Worm (Caenorhabditis elegans) whole organism, L3 larva: Measurements from ENCODE around the gene C08A9.10.

Source experiments
- daf-12 ChIP-seq: fragments of 150-350 bp; optimal IDR thresholded peaks from 2 replicates; lab custom pipeline; 2014; ENCODE audit warnings: missing biosample characterization, missing genetic modification reagents, missing genetic modification characterization
- elt-3 ChIP-seq, 3 experiments: fragments of 150-350 bp in 1 of 3; sonication (generic microtip) in 2 of 3; optimal IDR thresholded peaks; 2 replicates in 2 of 3; 4 replicates in 1 of 3; lab custom pipeline; 2014 to 2017; ENCODE audit warnings: missing biosample characterization in 3 of 3, missing genetic modification characterization in 3 of 3
- lin-15B ChIP-seq: fragments of 150-350 bp; optimal IDR thresholded peaks from 2 replicates; lab custom pipeline; 2014; ENCODE audit warnings: missing biosample characterization, missing genetic modification characterization
- nhr-11 ChIP-seq: fragments of 150-350 bp; optimal IDR thresholded peaks from 2 replicates; lab custom pipeline; 2014; ENCODE audit warnings: missing biosample characterization, missing genetic modification characterization
- nhr-12 ChIP-seq: fragments of 150-350 bp; optimal IDR thresholded peaks from 2 replicates; lab custom pipeline; 2014; ENCODE audit warnings: missing biosample characterization, missing genetic modification characterization
- nhr-23 ChIP-seq: fragments of 150-350 bp; optimal IDR thresholded peaks from 2 replicates; lab custom pipeline; 2014; ENCODE audit warnings: missing biosample characterization, missing genetic modification reagents, missing genetic modification characterization
- nhr-237 ChIP-seq: fragments of 150-350 bp; optimal IDR thresholded peaks from 2 replicates; lab custom pipeline; 2014; ENCODE audit warnings: missing biosample characterization, missing genetic modification characterization
- nhr-25 ChIP-seq: sonication (generic microtip); optimal IDR thresholded peaks from 2 replicates; lab custom pipeline; 2017; ENCODE audit warnings: missing biosample characterization, missing genetic modification characterization
- nhr-67 ChIP-seq: fragments of 150-350 bp; optimal IDR thresholded peaks from 2 replicates; lab custom pipeline; 2014; ENCODE audit warnings: missing biosample characterization, missing genetic modification characterization
- tbx-2 ChIP-seq: sonication (generic microtip); optimal IDR thresholded peaks from 2 replicates; lab custom pipeline; 2016; ENCODE audit warnings: mild to moderate bottlenecking, missing genetic modification characterization, missing compliant biosample characterization

DNA sequence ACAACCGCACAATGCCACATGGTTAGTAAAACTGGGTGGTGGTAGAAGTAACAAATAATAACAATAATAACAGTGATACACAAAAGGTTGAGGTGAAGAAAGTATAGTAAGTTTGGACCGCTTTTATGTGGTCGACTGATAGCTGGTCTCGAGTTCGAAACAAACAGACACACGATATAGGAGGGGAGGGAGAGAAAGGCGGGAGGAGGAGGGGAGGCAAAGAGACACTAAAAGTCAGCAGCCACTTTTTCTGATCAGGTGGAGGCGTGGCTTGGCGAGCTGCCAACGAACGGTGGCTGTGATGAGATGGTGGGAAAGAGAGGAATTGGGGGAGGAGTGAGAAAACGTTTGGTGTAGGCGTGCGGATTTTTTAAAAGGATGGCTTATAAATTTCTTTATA, 22.6 kb upstream of the C08A9.10 start:
- TF ChIP-seq tbx-2: no peak
- no peak for TF ChIP-seq nhr-23
- TF ChIP-seq nhr-12 (tag; lab: Kevin White, UChicago): no peak
- TF ChIP-seq nhr-11 (tag; lab: Kevin White, UChicago): no peak
- no peak for TF ChIP-seq lin-15B
- no peak for TF ChIP-seq daf-12
- TF ChIP-seq elt-3 (tag; optimal IDR thresholded peaks at IDR 0.05; lab: Kevin White, UChicago): no peak
- TF ChIP-seq nhr-25 (tag; lab: Kevin White, UChicago): no peak
- no peak for TF ChIP-seq nhr-67 (tag; lab: Kevin White, UChicago)
- no peak for TF ChIP-seq nhr-237 (tag; lab: Kevin White, UChicago)
